Fruit fly (Drosophila melanogaster): ENCODE data around the gene Vha13.

The Vha13 gene

dm6 chr3R:19625300-19626230 is 18.6 kb downstream of the Vha13 start:
- no peak for TF ChIP-seq jigr1 (GFP tag; IDR thresholded peaks at IDR 0.05)
- TF ChIP-seq fu2 (GFP tag; optimal IDR thresholded peaks at IDR 0.05) = no peak
- 0 out of 3 replicates have a peak, but pooled peaks have one; percentile 20 for TF ChIP-seq Dbx (GFP tag; IDR thresholded peaks at IDR 0.05)
- no peak for TF ChIP-seq lov (optimal IDR thresholded peaks at IDR 0.05)
- TF ChIP-seq lov (GFP tag; IDR thresholded peaks at IDR 0.05) = peak; percentile 30; the same call in 1 of the 3 replicates
- no peak for TF ChIP-seq en (GFP tag; optimal IDR thresholded peaks at IDR 0.05)
- TF ChIP-seq bbx (GFP tag; IDR thresholded peaks at IDR 0.05; ENCODE audit: partially characterized antibody) = no peak
- TF ChIP-seq CG6175 (GFP tag; IDR thresholded peaks at IDR 0.05) = 0 out of 3 replicates have a peak, but pooled peaks have one; percentile 56
- TF ChIP-seq CG10654 (GFP tag; optimal IDR thresholded peaks at IDR 0.05) = no peak
- TF ChIP-seq az2 (GFP tag; optimal IDR thresholded peaks at IDR 0.05) = no peak
- TF ChIP-seq CG5953 (GFP tag; IDR thresholded peaks at IDR 0.05) = no peak
- TF ChIP-seq Opbp (GFP tag; IDR thresholded peaks at IDR 0.05; ENCODE audit: partially characterized antibody) = no peak
- peak; percentile 26; the same call in 1 of the 2 replicates for TF ChIP-seq Rfx (GFP tag; IDR thresholded peaks at IDR 0.05)
- TF ChIP-seq Max (GFP tag; optimal IDR thresholded peaks at IDR 0.05) = no peak
- TF ChIP-seq Hr78 (GFP tag; optimal IDR thresholded peaks at IDR 0.05) = peak in 1 of 2 experiments; percentile 21
- TF ChIP-seq Dll (GFP tag; IDR thresholded peaks at IDR 0.05; ENCODE audit: partially characterized antibody) = no peak
- TF ChIP-seq kay (GFP tag; optimal IDR thresholded peaks at IDR 0.05) = no peak
- no peak for TF ChIP-seq CG3847 (GFP tag; IDR thresholded peaks at IDR 0.05)
- no peak for TF ChIP-seq so (GFP tag; IDR thresholded peaks at IDR 0.05)
- TF ChIP-seq ac (GFP tag; optimal IDR thresholded peaks at IDR 0.05) = no peak
- no peak for TF ChIP-seq ems (GFP tag; optimal IDR thresholded peaks at IDR 0.05)
- TF ChIP-seq sisA (GFP tag; IDR thresholded peaks at IDR 0.05) = no peak
- TF ChIP-seq chinmo (GFP tag; IDR thresholded peaks at IDR 0.05; ENCODE audit: partially characterized antibody) = peak; percentile 62; the same call in 1 of the 4 replicates
- TF ChIP-seq dysf (GFP tag; IDR thresholded peaks at IDR 0.05) = no peak
- TF ChIP-seq Dfd (GFP tag; optimal IDR thresholded peaks at IDR 0.05) = no peak
- peak; percentile 0 for TF ChIP-seq Med (GFP tag)
- no peak for TF ChIP-seq CG10565 (GFP tag; optimal IDR thresholded peaks at IDR 0.05)
- TF ChIP-seq Fer1 (GFP tag; optimal IDR thresholded peaks at IDR 0.05) = no peak
- no peak for TF ChIP-seq Asciz (GFP tag; optimal IDR thresholded peaks at IDR 0.05)
- TF ChIP-seq sd (tag; optimal IDR thresholded peaks at IDR 0.05) = peak; percentile 12
- TF ChIP-seq CG12769 (tag; optimal IDR thresholded peaks at IDR 0.05) = peak; percentile 85
- TF ChIP-seq exex (tag; optimal IDR thresholded peaks at IDR 0.05) = no peak
- TF ChIP-seq Dref (GFP tag; IDR thresholded peaks at IDR 0.05) = no peak
- peak; percentile 28; the same call in 1 of the 2 replicates for TF ChIP-seq NFAT (GFP tag; IDR thresholded peaks at IDR 0.05)
- no peak for TF ChIP-seq CG8290 (GFP tag; optimal IDR thresholded peaks at IDR 0.05)
- TF ChIP-seq CG8290 (tag; optimal IDR thresholded peaks at IDR 0.05) = peak in 1 of 2 experiments; percentile 15
- peak; percentile 14 for TF ChIP-seq CG10543 (GFP tag; optimal IDR thresholded peaks at IDR 0.05)
- no peak for TF ChIP-seq ara (GFP tag; IDR thresholded peaks at IDR 0.05)
- TF ChIP-seq CG15696 (tag; optimal IDR thresholded peaks at IDR 0.05) = no peak
- TF ChIP-seq lmd (GFP tag; IDR thresholded peaks at IDR 0.05) = no peak
- no peak for TF ChIP-seq dm (GFP tag; optimal IDR thresholded peaks at IDR 0.05)
- TF ChIP-seq CG9727 (GFP tag; optimal IDR thresholded peaks at IDR 0.05) = no peak
- TF ChIP-seq zen2 (GFP tag; IDR thresholded peaks at IDR 0.05; ENCODE audit: partially characterized antibody) = no peak
- no peak for TF ChIP-seq zfh1 (GFP tag; IDR thresholded peaks at IDR 0.05)
- no peak for TF ChIP-seq maf-S (GFP tag; optimal IDR thresholded peaks at IDR 0.05)
- no peak for TF ChIP-seq CoRest (tag; optimal IDR thresholded peaks at IDR 0.05)
- TF ChIP-seq sc (optimal IDR thresholded peaks at IDR 0.05) = no peak
- TF ChIP-seq sc (GFP tag; optimal IDR thresholded peaks at IDR 0.05) = no peak
- TF ChIP-seq Jarid2 (GFP tag; optimal IDR thresholded peaks at IDR 0.05) = no peak
